Worm (Caenorhabditis elegans) whole organism, L4 larva: ENCODE measurements around the gene glb-9.
A peak's percentile ranks its signal among the peaks of the same experiment; 100 is the strongest.

Source experiments
- F26F4.8 ChIP-seq: fragments of 200-800 bp; sonication (Bioruptor generic); conservative IDR thresholded peaks from 2 replicates; pipeline ENCODE4 v1.3.6; 2022; ENCODE audit warnings: missing genetic modification characterization, missing compliant biosample characterization
- F37D6.2 ChIP-seq: sonication (generic microtip); optimal IDR thresholded peaks from 2 replicates; lab custom pipeline; 2016; ENCODE audit warnings: mild to moderate bottlenecking, missing genetic modification characterization, missing compliant biosample characterization
- T20F7.1 ChIP-seq: fragments of 200-800 bp; sonication (Bioruptor generic); optimal IDR thresholded peaks from 2 replicates; lab custom pipeline; 2018; ENCODE audit warnings: mild to moderate bottlenecking, missing genetic modification characterization, missing compliant biosample characterization
- T26A8.4 ChIP-seq: fragments of 200-800 bp; sonication (Bioruptor generic); IDR thresholded peaks from 2 replicates; pipeline ENCODE4 v1.3.6; 2022; ENCODE audit warnings: missing genetic modification characterization, missing compliant biosample characterization
- Y105C5A.15 ChIP-seq: fragments of 200-800 bp; sonication (Bioruptor generic); IDR thresholded peaks from 2 replicates; pipeline ENCODE4 v1.3.6; 2022; ENCODE audit warnings: missing genetic modification characterization, missing compliant biosample characterization
- Y48G9A.11 ChIP-seq: fragments of 200-800 bp; sonication (Bioruptor generic); IDR thresholded peaks from 2 replicates; pipeline ENCODE4 v1.3.6; 2022; ENCODE audit warnings: missing genetic modification reagents, missing genetic modification characterization, missing compliant biosample characterization
- aha-1 ChIP-seq: fragments of 150-350 bp; peaks from one replicate; lab custom pipeline; 2014; ENCODE audit warnings: missing biosample characterization, missing genetic modification characterization
- ceh-32 ChIP-seq: sonication (generic microtip); optimal IDR thresholded peaks from 2 replicates; lab custom pipeline; 2016; ENCODE audit warnings: mild to moderate bottlenecking, missing genetic modification characterization, missing compliant biosample characterization; ENCODE audit not compliant: poor library complexity
- ceh-62 ChIP-seq: sonication (generic microtip); optimal IDR thresholded peaks from 2 replicates; lab custom pipeline; 2017; ENCODE audit warnings: missing biosample characterization, missing genetic modification characterization
- daf-16 ChIP-seq, 3 experiments: sonication (generic microtip); optimal IDR thresholded peaks; 2 replicates each; lab custom pipeline; 2016 to 2017; ENCODE audit warnings: missing genetic modification characterization in 3 of 3, missing genetic modification reagents in 3 of 3, mild to moderate bottlenecking in 2 of 3, missing compliant biosample characterization in 2 of 3, missing biosample characterization in 1 of 3, moderate library complexity in 1 of 3
- dmd-6 ChIP-seq: fragments of 200-800 bp; sonication (Bioruptor generic); IDR thresholded peaks from 2 replicates; pipeline ENCODE4 v1.3.6; 2022; ENCODE audit warnings: missing genetic modification reagents, missing genetic modification characterization, missing compliant biosample characterization
- dmd-9 ChIP-seq: fragments of 200-800 bp; sonication (Bioruptor generic); IDR thresholded peaks from 2 replicates; pipeline ENCODE4 v1.3.6; 2022; ENCODE audit warnings: missing genetic modification reagents, missing genetic modification characterization, missing compliant biosample characterization
- dve-1 ChIP-seq: sonication (generic microtip); optimal IDR thresholded peaks from 2 replicates; lab custom pipeline; 2017; ENCODE audit warnings: antibody characterized with exemption, mild to moderate bottlenecking, missing genetic modification characterization, missing compliant biosample characterization; ENCODE audit not compliant: insufficient read depth
- fkh-10 ChIP-seq: fragments of 150-350 bp; optimal IDR thresholded peaks from 2 replicates; lab custom pipeline; 2014; ENCODE audit warnings: missing biosample characterization, missing genetic modification reagents, missing genetic modification characterization
- hlh-11 ChIP-seq: fragments of 200-800 bp; sonication (Bioruptor generic); optimal IDR thresholded peaks from 2 replicates; lab custom pipeline; 2018; ENCODE audit warnings: mild to moderate bottlenecking, missing genetic modification characterization, missing compliant biosample characterization
- hlh-30 ChIP-seq: sonication (generic microtip); optimal IDR thresholded peaks from 2 replicates; lab custom pipeline; 2017; ENCODE audit warnings: antibody characterized with exemption, mild to moderate bottlenecking, missing genetic modification characterization, missing compliant biosample characterization; ENCODE audit not compliant: insufficient read depth
- lim-7 ChIP-seq: fragments of 200-800 bp; sonication (Bioruptor generic); IDR thresholded peaks from 2 replicates; pipeline ENCODE4 v1.3.6; 2022; ENCODE audit warnings: missing genetic modification characterization, missing compliant biosample characterization
- lin-1 ChIP-seq: fragments of 200-800 bp; sonication (Bioruptor generic); IDR thresholded peaks from 2 replicates; pipeline ENCODE4 v1.3.6; 2022; ENCODE audit warnings: missing genetic modification reagents, missing genetic modification characterization, missing compliant biosample characterization
- mdl-1 ChIP-seq, 2 experiments: fragments of 150-350 bp in 1 of 2; sonication (generic microtip) in 1 of 2; optimal IDR thresholded peaks; 2 replicates each; lab custom pipeline; 2014 to 2017; ENCODE audit warnings: missing biosample characterization in 2 of 2, missing genetic modification characterization in 2 of 2
- mep-1 ChIP-seq: fragments of 150-350 bp; sonication (generic microtip); optimal IDR thresholded peaks from 3 replicates; lab custom pipeline; 2014; ENCODE audit warnings: missing biosample characterization, missing genetic modification characterization
- mxl-2 ChIP-seq: fragments of 200-800 bp; sonication (Bioruptor generic); conservative IDR thresholded peaks from 2 replicates; pipeline ENCODE4 v1.3.6; 2022; ENCODE audit warnings: missing genetic modification reagents, missing genetic modification characterization, missing compliant biosample characterization
- nhr-10 ChIP-seq: fragments of 150-350 bp; optimal IDR thresholded peaks from 2 replicates; lab custom pipeline; 2014; ENCODE audit warnings: missing biosample characterization, missing genetic modification characterization
- nhr-111 ChIP-seq: fragments of 200-800 bp; sonication (Bioruptor generic); optimal IDR thresholded peaks from 2 replicates; lab custom pipeline; 2018; ENCODE audit warnings: mild to moderate bottlenecking, missing genetic modification characterization, missing compliant biosample characterization
- nhr-28 ChIP-seq: fragments of 150-350 bp; optimal IDR thresholded peaks from 2 replicates; lab custom pipeline; 2014; ENCODE audit warnings: missing biosample characterization, missing genetic modification characterization
- nhr-41 ChIP-seq: fragments of 200-800 bp; sonication (Bioruptor generic); IDR thresholded peaks from 2 replicates; pipeline ENCODE4 v1.3.6; 2022; ENCODE audit warnings: missing genetic modification reagents, missing genetic modification characterization, missing compliant biosample characterization
- nhr-48 ChIP-seq: sonication (generic microtip); optimal IDR thresholded peaks from 2 replicates; lab custom pipeline; 2016; ENCODE audit warnings: mild to moderate bottlenecking, missing genetic modification characterization, missing compliant biosample characterization
- php-3 ChIP-seq: fragments of 200-800 bp; sonication (Bioruptor generic); IDR thresholded peaks from 2 replicates; pipeline ENCODE4 v1.3.6; 2022; ENCODE audit warnings: missing genetic modification reagents, missing genetic modification characterization, missing compliant biosample characterization
- snpc-1.2 ChIP-seq: fragments of 200-800 bp; sonication (Bioruptor generic); IDR thresholded peaks from 2 replicates; pipeline ENCODE4 v1.3.6; 2022; ENCODE audit warnings: missing genetic modification reagents, missing genetic modification characterization, missing compliant biosample characterization
- snpc-4 ChIP-seq: fragments of 150-350 bp; optimal IDR thresholded peaks from 2 replicates; lab custom pipeline; 2014; ENCODE audit warnings: missing biosample characterization, missing genetic modification characterization
- tra-1 ChIP-seq: fragments of 200-800 bp; sonication (Bioruptor generic); IDR thresholded peaks from 2 replicates; pipeline ENCODE4 v1.3.6; 2022; ENCODE audit warnings: missing genetic modification reagents, missing genetic modification characterization, missing compliant biosample characterization
- unc-62 ChIP-seq, 3 experiments: fragments of 150-350 bp in 1 of 3; sonication (generic microtip); optimal IDR thresholded peaks in 2 of 3; peaks in 1 of 3; 1 replicate in 1 of 3; 2 replicates in 2 of 3; lab custom pipeline; 2014 to 2017; ENCODE audit warnings: missing biosample characterization in 3 of 3, missing genetic modification characterization in 3 of 3, missing genetic modification reagents in 3 of 3, missing genotype in 1 of 3
- vab-7 ChIP-seq: fragments of 200-800 bp; sonication (Bioruptor generic); IDR thresholded peaks from 2 replicates; pipeline ENCODE4 v1.3.6; 2022; ENCODE audit warnings: missing genetic modification reagents, missing genetic modification characterization, missing compliant biosample characterization
- zag-1 ChIP-seq: fragments of 150-350 bp; optimal IDR thresholded peaks from 2 replicates; lab custom pipeline; 2014; ENCODE audit warnings: missing biosample characterization, missing genetic modification characterization
- zip-2 ChIP-seq: fragments of 150-350 bp; optimal IDR thresholded peaks from 2 replicates; lab custom pipeline; 2014; ENCODE audit warnings: missing biosample characterization, missing genetic modification characterization

Gene glb-9

ce11 chrII:7519221-7519620, at the start of gene glb-9:
TSS of gene glb-9 (minus strand) at chrII:7519321.
- no peak for TF ChIP-seq ceh-32

DNA sequence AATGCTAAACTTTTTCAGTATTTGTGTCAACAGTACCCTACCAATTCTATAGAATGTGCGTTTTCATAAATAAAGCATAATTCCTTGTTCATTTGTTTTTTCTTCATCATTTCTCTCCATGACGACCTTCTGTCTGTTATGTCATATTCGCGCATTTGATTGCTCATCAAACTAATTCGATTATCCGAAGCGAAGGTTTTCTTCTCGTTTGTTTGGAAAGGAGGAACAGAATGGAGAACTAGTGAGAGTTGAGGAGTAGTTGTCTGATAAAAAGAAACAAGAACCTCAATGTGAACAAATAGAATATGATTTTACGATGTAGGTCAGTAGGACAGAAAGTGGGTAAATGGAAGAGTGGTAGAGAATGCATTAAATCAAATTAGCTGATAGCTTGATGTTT, 43.5 kb upstream of the glb-9 start:
- TF ChIP-seq dmd-9 (GFP tag; lab: Robert Waterston, UW) (no peak), ceh-62 (tag; lab: Kevin White, UChicago) (no peak), unc-62 (GFP tag; optimal IDR thresholded peaks at IDR 0.05 in 1 of 2; lab: Kevin White, UChicago) (peak in 1 of 2 experiments; percentile 87), unc-62 (tag; optimal IDR thresholded peaks at IDR 0.05; lab: Kevin White, UChicago) (no peak)

- no peak for TF ChIP-seq lim-7
Measured at ce11 chrII:7561494-7561893, 42.4 kb upstream of the glb-9 start, which contains the start of the genes ZK1290.11 and ZK1290.1. TSS of gene ZK1290.11 (minus strand) at chrII:7561594. TSS of gene ZK1290.1 (plus strand) at chrII:7561764.

DNA sequence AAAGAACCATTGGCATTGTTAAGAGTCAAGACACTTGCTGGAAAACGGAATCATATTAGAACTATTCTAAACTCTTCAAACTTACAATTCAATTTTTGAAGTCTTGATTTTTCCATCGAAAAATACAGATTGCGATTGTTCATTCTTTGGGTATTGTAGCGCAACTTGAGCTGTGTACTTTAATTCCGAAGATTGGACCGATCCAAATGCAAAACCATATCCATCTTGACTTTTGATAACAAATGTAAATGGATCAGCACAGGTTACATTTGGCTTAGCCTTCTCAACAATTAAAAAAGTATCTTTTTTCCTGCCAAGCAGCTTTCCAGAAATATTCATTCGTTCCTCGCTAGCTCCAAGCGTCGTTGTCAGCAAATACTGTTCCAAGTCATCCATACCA, 41.7 kb upstream of the glb-9 start:
- TF ChIP-seq unc-62 (GFP tag; optimal IDR thresholded peaks at IDR 0.05 in 1 of 2; lab: Kevin White, UChicago) = peak in 1 of 2 experiments; percentile 96
- no peak for TF ChIP-seq unc-62 (tag; optimal IDR thresholded peaks at IDR 0.05; lab: Kevin White, UChicago)
- no peak for TF ChIP-seq hlh-30 (tag; lab: Kevin White, UChicago)

- no peak for TF ChIP-seq snpc-1.2 (GFP tag; lab: Robert Waterston, UW)
- peak; percentile 92 for TF ChIP-seq fkh-10 (GFP tag; lab: Kevin White, UChicago)
Measured at ce11 chrII:7558864-7559263, 39.7 kb upstream of the glb-9 start.

DNA sequence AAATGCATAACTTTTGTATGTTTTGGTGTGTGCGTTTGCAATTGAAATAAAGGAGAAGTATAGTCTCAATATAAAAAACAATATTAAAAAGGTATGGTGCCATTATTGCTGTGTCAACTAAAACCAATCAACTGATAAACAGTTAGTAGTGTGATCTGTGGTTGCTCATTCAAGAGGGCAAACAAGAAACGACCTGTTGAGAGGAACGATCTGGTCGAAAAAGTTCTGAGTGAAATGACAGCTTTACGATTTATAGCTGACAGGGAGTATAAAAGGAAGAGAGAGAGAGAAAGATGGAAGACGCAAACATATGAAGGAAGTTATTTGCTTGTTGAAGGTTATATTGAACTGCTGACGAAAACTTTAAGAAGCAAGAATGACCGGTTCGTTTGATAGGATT, 38.9 kb upstream of the glb-9 start:
- TF ChIP-seq nhr-28 (tag; lab: Kevin White, UChicago) = peak; percentile 30
- TF ChIP-seq dmd-6 = peak; percentile 83
- TF ChIP-seq nhr-48 (tag; lab: Kevin White, UChicago) = peak; percentile 17
- TF ChIP-seq unc-62 (GFP tag; optimal IDR thresholded peaks at IDR 0.05 in 1 of 2; lab: Kevin White, UChicago) = peak in 1 of 2 experiments; percentile 94
- no peak for TF ChIP-seq unc-62 (tag; optimal IDR thresholded peaks at IDR 0.05; lab: Kevin White, UChicago)
- no peak for TF ChIP-seq vab-7 (GFP tag; lab: Robert Waterston, UW)
- TF ChIP-seq mdl-1 (tag; optimal IDR thresholded peaks at IDR 0.05; lab: Kevin White, UChicago) = peak in 1 of 2 experiments; percentile 33
- no peak for TF ChIP-seq daf-16 (GFP tag; optimal IDR thresholded peaks at IDR 0.05; lab: Kevin White, UChicago)
- peak; percentile 77 for TF ChIP-seq daf-16 (tag; optimal IDR thresholded peaks at IDR 0.05; lab: Kevin White, UChicago)
- TF ChIP-seq php-3 (GFP tag; lab: Robert Waterston, UW) = peak; percentile 35; the same call in 1 of the 2 replicates
- no peak for TF ChIP-seq zag-1 (tag; lab: Kevin White, UChicago)
- TF ChIP-seq nhr-41 (GFP tag; lab: Robert Waterston, UW) = 0 out of 2 replicates have a peak, but pooled peaks have one; percentile 34
- TF ChIP-seq tra-1 (GFP tag; lab: Robert Waterston, UW) = no peak
- peak; percentile 79 for TF ChIP-seq dve-1 (tag; lab: Kevin White, UChicago)
- TF ChIP-seq nhr-10 = no peak
- TF ChIP-seq hlh-11 (tag; lab: Kevin White, UChicago) = peak; percentile 66

ce11 chrII:7555454-7555853, 36.3 kb upstream of the glb-9 start, which contains the start of gene ZK1290.14:
TSS of gene ZK1290.14 (minus strand) at chrII:7555592.
- TF ChIP-seq aha-1 = peak; percentile 68
- no peak for TF ChIP-seq Y48G9A.11 (GFP tag; lab: Robert Waterston, UW)

DNA sequence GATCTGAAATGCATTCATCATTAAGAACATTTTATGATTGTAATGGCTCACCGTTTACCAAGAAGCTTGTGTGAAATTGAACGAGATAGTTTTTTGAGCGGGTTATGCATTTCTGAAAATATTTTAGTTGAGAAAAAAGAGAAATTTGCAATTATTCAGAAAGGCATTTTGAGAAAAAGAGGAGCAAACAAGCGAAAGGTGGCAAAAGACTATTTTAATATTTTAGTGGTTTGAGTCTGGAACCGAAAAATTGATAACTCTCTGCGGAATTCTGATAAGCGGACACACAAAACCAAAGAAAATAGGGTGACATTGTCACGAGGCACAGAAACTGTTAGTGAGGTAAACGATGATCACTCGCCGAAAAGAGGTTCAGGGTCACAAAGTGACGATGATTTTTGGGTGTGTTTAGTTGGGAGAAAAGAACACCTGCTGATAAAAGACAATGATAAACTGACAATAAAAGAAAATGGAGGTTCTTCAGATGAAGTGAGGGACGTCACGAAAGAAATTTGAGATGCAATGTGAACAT, 35.7 kb upstream of the glb-9 start:
- no peak for TF ChIP-seq nhr-111 (GFP tag; lab: Kevin White, UChicago)
- no peak for TF ChIP-seq F26F4.8 (GFP tag; lab: Robert Waterston, UW)
- TF ChIP-seq T26A8.4 (GFP tag; lab: Robert Waterston, UW) = no peak
- TF ChIP-seq fkh-10 (GFP tag; lab: Kevin White, UChicago) = no peak
- TF ChIP-seq ceh-32 = no peak
- no peak for TF ChIP-seq Y105C5A.15 (GFP tag; lab: Robert Waterston, UW)
- peak in 1 of 2 experiments; percentile 81 for TF ChIP-seq mdl-1 (tag; optimal IDR thresholded peaks at IDR 0.05; lab: Kevin White, UChicago)
- TF ChIP-seq zag-1 (tag; lab: Kevin White, UChicago) = no peak
- peak; percentile 87 for TF ChIP-seq hlh-30 (tag; lab: Kevin White, UChicago)
- TF ChIP-seq lin-1 (GFP tag; lab: Robert Waterston, UW) = peak; percentile 84
- TF ChIP-seq zip-2 (tag; lab: Kevin White, UChicago) = no peak
- TF ChIP-seq snpc-4 (tag; lab: Kevin White, UChicago) = no peak
- TF ChIP-seq F37D6.2 (tag; lab: Kevin White, UChicago) = no peak
- no peak for TF ChIP-seq snpc-1.2 (GFP tag; lab: Robert Waterston, UW)
- no peak for TF ChIP-seq mxl-2 (GFP tag; lab: Robert Waterston, UW)
- peak; percentile 74 for TF ChIP-seq php-3 (GFP tag; lab: Robert Waterston, UW)
- peak; percentile 34 for TF ChIP-seq T20F7.1
- peak; percentile 55 for TF ChIP-seq mep-1 (tag; lab: Kevin White, UChicago)
